Worm (Caenorhabditis elegans): ENCODE measurements around the gene clec-206.

Gene clec-206

DNA sequence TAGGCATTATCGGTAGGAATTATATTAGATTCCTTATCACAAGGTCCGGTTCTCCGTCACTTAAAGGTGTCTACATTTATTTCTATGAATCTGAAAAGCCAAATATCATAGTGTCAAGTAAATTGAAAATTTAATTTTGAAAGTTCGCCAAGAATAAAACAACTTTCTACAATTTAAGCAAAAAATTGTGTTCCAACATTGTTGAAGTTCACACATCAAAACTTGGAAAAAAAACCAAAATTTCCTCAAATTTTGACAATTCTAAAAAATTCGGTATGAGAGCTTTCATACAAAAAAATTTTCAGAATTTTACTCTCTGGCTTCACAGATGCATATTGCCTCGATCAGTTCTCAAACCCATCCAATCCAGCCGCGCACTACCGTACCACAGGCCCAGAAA lies 7.6 kb upstream of the clec-206 start, which contains the start of gene F59A7.7:
Gene F59A7.7 (plus strand): TSS at position 301 of the 400 bp plus-strand sequence.
- no peak for TF ChIP-seq C04F5.9 (tag; optimal IDR thresholded peaks at IDR 0.05)
- no peak for TF ChIP-seq egl-27 (tag; optimal IDR thresholded peaks at IDR 0.05)
- TF ChIP-seq elt-2 (tag; optimal IDR thresholded peaks at IDR 0.05): no peak
- no peak for TF ChIP-seq ceh-90 (tag; optimal IDR thresholded peaks at IDR 0.05)
- TF ChIP-seq snu-23 (GFP tag; optimal IDR thresholded peaks at IDR 0.05): no peak
- TF ChIP-seq mef-2 (tag; optimal IDR thresholded peaks at IDR 0.05): no peak
- TF ChIP-seq ceh-63 (GFP tag; optimal IDR thresholded peaks at IDR 0.05): no peak
- no peak for TF ChIP-seq lin-15B (tag; optimal IDR thresholded peaks at IDR 0.05)
- TF ChIP-seq nhr-84 (tag; optimal IDR thresholded peaks at IDR 0.05): no peak
- no peak for TF ChIP-seq nhr-28 (tag; optimal IDR thresholded peaks at IDR 0.05)
- no peak for TF ChIP-seq tlp-1 (tag; optimal IDR thresholded peaks at IDR 0.05)
- no peak for TF ChIP-seq sup-37 (GFP tag; optimal IDR thresholded peaks at IDR 0.05)
- TF ChIP-seq vab-15 (tag; optimal IDR thresholded peaks at IDR 0.05): no peak
- no peak for TF ChIP-seq mab-9 (GFP tag; IDR thresholded peaks at IDR 0.05)
- no peak for TF ChIP-seq nhr-90 (tag; optimal IDR thresholded peaks at IDR 0.05; ENCODE audit: poor library complexity)
- no peak for TF ChIP-seq hpl-2 (GFP tag; optimal IDR thresholded peaks at IDR 0.05)
- no peak for TF ChIP-seq Y116A8C.19 (tag; optimal IDR thresholded peaks at IDR 0.05; ENCODE audit: borderline replicate concordance)
- no peak for TF ChIP-seq tbx-2 (tag; optimal IDR thresholded peaks at IDR 0.05)
- TF ChIP-seq unc-86 (tag; optimal IDR thresholded peaks at IDR 0.05): no peak

DNA sequence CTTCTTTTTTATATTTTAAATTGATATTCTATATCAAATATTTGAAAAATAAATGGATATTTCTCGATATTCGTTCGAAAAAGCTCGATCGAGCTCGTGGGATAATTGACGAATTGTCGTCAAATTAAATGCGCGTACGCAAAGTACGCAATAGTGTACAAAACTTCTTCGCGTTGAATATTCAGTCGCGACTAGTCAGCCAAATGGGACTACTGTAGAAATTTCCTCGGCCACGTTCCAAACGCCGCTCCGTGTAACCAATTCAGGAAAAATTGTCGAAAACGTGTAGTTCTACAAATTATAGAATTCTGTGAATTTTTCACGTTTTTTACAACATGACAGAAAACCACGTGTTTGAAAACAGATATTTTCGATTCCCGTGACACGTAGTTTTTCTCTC lies 4.3 kb upstream of the clec-206 start:
- TF ChIP-seq lin-15B (tag; optimal IDR thresholded peaks at IDR 0.05) (peak; percentile 53), sox-4 (tag; optimal IDR thresholded peaks at IDR 0.05) (no peak), nhr-71 (tag; optimal IDR thresholded peaks at IDR 0.05) (peak; percentile 79), pqm-1 (tag; optimal IDR thresholded peaks at IDR 0.05) (no peak), mep-1 (tag; optimal IDR thresholded peaks at IDR 0.05) (no peak), elt-3 (tag; optimal IDR thresholded peaks at IDR 0.05) (peak in 1 of 6 experiments; percentile 16), dsc-1 (tag; optimal IDR thresholded peaks at IDR 0.05) (no peak), nhr-90 (tag; optimal IDR thresholded peaks at IDR 0.05; ENCODE audit: poor library complexity) (peak; percentile 70), vab-15 (tag; optimal IDR thresholded peaks at IDR 0.05) (no peak), lin-39 (tag; optimal IDR thresholded peaks at IDR 0.05) (no peak), dpl-1 (GFP tag; optimal IDR thresholded peaks at IDR 0.05) (peak; percentile 15 to 63 (median 51)), lin-35 (GFP tag; optimal IDR thresholded peaks at IDR 0.05) (peak; percentile 19 to 78), unc-98 (GFP tag; IDR thresholded peaks at IDR 0.05) (no peak), nhr-11 (tag; optimal IDR thresholded peaks at IDR 0.05) (no peak), nhr-85 (tag) (peak; percentile 94), nhr-12 (tag; optimal IDR thresholded peaks at IDR 0.05) (no peak), C04F5.9 (tag; optimal IDR thresholded peaks at IDR 0.05) (peak; percentile 31), hpl-2 (GFP tag; optimal IDR thresholded peaks at IDR 0.05) (peak; percentile 75), nhr-237 (tag; optimal IDR thresholded peaks at IDR 0.05) (no peak), ceh-8 (GFP tag; optimal IDR thresholded peaks at IDR 0.05) (no peak), nhr-47 (tag; optimal IDR thresholded peaks at IDR 0.05) (peak; percentile 69), rnt-1 (tag; optimal IDR thresholded peaks at IDR 0.05) (peak; percentile 77), pax-3 (tag; optimal IDR thresholded peaks at IDR 0.05) (no peak), lir-3 (tag; optimal IDR thresholded peaks at IDR 0.05; ENCODE audit: poor library complexity) (no peak), jun-1 (tag; optimal IDR thresholded peaks at IDR 0.05) (no peak), fkh-8 (tag; optimal IDR thresholded peaks at IDR 0.05) (peak; percentile 34), unc-86 (tag; optimal IDR thresholded peaks at IDR 0.05) (no peak), ztf-11 (tag; optimal IDR thresholded peaks at IDR 0.05) (no peak), nhr-19 (GFP tag; conservative IDR thresholded peaks at IDR 0.05) (peak; percentile 83), nhr-77 (tag; optimal IDR thresholded peaks at IDR 0.05) (peak; percentile 33), ceh-82 (tag; optimal IDR thresholded peaks at IDR 0.05) (peak in 2 of 3 experiments; percentile 8 to 10), egl-27 (tag; optimal IDR thresholded peaks at IDR 0.05) (no peak), lin-13 (GFP tag; optimal IDR thresholded peaks at IDR 0.05) (peak; percentile 41), tbx-2 (tag; optimal IDR thresholded peaks at IDR 0.05) (peak; percentile 34), isw-1 (GFP tag; IDR thresholded peaks at IDR 0.05) (no peak), aly-2 (tag; optimal IDR thresholded peaks at IDR 0.05) (no peak), snu-23 (GFP tag; optimal IDR thresholded peaks at IDR 0.05) (peak; percentile 54), hlh-4 (tag; optimal IDR thresholded peaks at IDR 0.05) (no peak), efl-1 (optimal IDR thresholded peaks at IDR 0.05) (peak; percentile 83 to 87), efl-1 (GFP tag; optimal IDR thresholded peaks at IDR 0.05 in 1 of 2) (peak; percentile 38 to 95), mef-2 (tag; optimal IDR thresholded peaks at IDR 0.05) (no peak)

Data from whole organism, L1 larva.